Worm (Caenorhabditis elegans) whole organism, L3 larva: ENCODE measurements around the gene Y51H4A.936.
"Not testable (repeated sequence)": the region's sequence is repeated elsewhere in the genome, so short reads cannot be mapped to it uniquely, and the experiment has no call there.

Source experiments
- ceh-16 ChIP-seq: sonication (generic microtip); optimal IDR thresholded peaks from 2 replicates; lab custom pipeline; 2017; ENCODE audit warnings: missing biosample characterization, missing genetic modification characterization
- ceh-28 ChIP-seq: fragments of 150-350 bp; optimal IDR thresholded peaks from 2 replicates; lab custom pipeline; 2014; ENCODE audit warnings: missing biosample characterization, missing genetic modification reagents, missing genetic modification characterization
- elt-2 ChIP-seq: sonication (generic microtip); optimal IDR thresholded peaks from 2 replicates; lab custom pipeline; 2016; ENCODE audit warnings: missing genetic modification reagents, mild to moderate bottlenecking, missing genetic modification characterization, missing compliant biosample characterization
- nhr-25 ChIP-seq: sonication (generic microtip); optimal IDR thresholded peaks from 2 replicates; lab custom pipeline; 2017; ENCODE audit warnings: missing biosample characterization, missing genetic modification characterization
- skn-1 ChIP-seq: fragments of 150-350 bp; optimal IDR thresholded peaks from 2 replicates; lab custom pipeline; 2014; ENCODE audit warnings: missing biosample characterization, missing genetic modification characterization
- unc-39 ChIP-seq: sonication (generic microtip); optimal IDR thresholded peaks from 4 replicates; lab custom pipeline; 2017; ENCODE audit warnings: missing biosample characterization, missing genetic modification characterization

- not testable (repeated sequence) for TF ChIP-seq elt-2 (tag; lab: Kevin White, UChicago); ceh-16 (tag; lab: Kevin White, UChicago); ceh-28 (tag; lab: Kevin White, UChicago); unc-39; nhr-25 (tag; lab: Kevin White, UChicago); skn-1 (tag; lab: Kevin White, UChicago)
These were observed 26.6 kb downstream of the Y51H4A.936 start, which contains the start of gene set-26 for ce11 chrIV:16655783-16656182.
